Fruit fly (Drosophila melanogaster): Measurements from ENCODE around the gene Ir31a.

Ir31a gene

DNA sequence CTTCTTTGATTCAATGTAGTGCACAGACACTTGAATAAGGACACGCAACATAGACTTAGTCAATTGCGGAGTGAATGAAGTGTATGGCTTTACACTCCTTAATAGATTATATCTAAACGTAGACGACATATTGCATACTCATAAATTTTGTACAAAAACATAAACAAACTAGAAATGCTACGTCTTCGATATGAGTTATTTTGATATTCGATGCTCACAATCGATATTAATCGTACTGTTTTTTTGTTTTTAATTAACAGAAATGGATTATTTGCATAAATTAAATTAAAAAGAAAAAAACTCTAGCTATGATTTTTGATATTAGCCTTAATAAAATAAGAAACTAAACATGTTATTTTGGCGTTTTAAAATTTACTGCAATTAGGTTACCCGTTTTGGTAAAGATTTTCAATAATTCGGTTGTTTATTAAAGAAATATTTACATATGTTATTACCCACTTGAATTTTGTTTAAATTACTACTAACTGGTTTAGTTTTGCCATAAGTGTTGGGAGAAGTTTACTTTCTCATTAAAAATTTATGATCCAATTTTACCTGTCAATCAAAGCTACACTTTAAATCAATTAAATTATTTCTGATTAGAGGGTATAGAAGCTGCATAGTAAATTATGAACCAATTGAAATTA, at the start of gene Ir31a, which contains the start of the genes CG17768 and LSm-4:
TSS of gene Ir31a (plus strand) at position 558 of the 647 bp plus-strand sequence.
TSS of gene CG17768 (minus strand) at position 196 of the 647 bp plus-strand sequence.
TSS of gene LSm-4 (minus strand) at position 196 of the 647 bp plus-strand sequence.
- no peak for TF ChIP-seq CG17801 (GFP tag; optimal IDR thresholded peaks at IDR 0.05; ENCODE audit: partially characterized antibody)

DNA sequence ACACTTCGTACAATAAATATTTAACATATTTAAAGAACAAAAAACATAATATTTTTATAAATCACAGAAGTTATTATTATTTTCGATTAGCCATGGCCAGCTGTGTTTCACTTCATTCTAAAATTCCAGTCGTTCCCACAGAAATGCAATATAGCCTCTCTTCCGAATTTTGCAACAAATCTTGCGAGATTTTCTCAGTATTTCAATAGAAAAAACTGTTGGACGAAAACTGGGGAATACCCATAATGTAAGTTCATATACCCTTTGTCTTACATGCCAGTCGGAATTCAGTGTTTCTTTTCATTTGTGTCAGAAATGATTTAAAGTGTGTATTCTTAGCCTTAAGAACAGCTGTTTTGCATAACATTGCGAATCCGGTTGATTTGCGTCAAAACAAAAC, 48.9 kb upstream of the Ir31a start, which contains the start of the genes CtsL4 and ClpP:
TSS of gene CtsL4 (minus strand) at position 90 of the 400 bp plus-strand sequence.
TSS of gene ClpP (plus strand) at position 288 of the 400 bp plus-strand sequence.
- no peak for TF ChIP-seq CG17801 (GFP tag; optimal IDR thresholded peaks at IDR 0.05; ENCODE audit: partially characterized antibody)

DNA sequence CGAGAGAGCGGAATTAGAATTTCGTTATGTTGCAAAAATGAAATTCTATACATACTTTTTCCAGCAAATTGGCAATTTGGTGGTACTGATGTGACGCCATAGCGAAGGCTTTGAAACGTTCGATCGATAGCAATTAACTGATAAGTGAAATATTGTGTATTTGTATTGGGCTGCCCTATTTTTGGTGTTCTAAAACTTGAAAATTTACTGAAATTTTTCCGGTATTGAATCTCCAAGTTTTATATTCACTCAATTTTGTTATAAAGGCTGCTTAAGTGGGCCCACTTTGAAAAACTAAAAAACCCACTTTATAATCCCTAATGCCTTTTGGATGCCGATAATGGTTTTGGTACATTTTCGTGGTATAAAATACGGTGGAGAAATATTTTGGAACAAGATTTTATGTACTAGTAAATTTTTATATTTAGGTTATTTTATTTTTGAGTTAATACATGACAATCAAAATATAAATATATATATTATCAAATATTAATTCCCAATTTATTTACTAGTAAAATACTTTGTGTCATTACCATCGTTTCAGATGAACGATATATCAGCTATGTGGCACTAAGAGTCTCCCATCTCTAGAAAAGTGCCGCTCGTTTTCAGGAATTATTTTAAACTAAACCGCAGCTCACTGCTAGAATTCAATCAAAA, 42.8 kb upstream of the Ir31a start, which contains the start of the genes Cand1 and pim:
TSS of gene Cand1 (minus strand) at position 300 of the 660 bp plus-strand sequence.
TSS of gene pim (plus strand) at position 582 of the 660 bp plus-strand sequence.
- TF ChIP-seq CG17801 (GFP tag; optimal IDR thresholded peaks at IDR 0.05; ENCODE audit: partially characterized antibody), result no peak

DNA sequence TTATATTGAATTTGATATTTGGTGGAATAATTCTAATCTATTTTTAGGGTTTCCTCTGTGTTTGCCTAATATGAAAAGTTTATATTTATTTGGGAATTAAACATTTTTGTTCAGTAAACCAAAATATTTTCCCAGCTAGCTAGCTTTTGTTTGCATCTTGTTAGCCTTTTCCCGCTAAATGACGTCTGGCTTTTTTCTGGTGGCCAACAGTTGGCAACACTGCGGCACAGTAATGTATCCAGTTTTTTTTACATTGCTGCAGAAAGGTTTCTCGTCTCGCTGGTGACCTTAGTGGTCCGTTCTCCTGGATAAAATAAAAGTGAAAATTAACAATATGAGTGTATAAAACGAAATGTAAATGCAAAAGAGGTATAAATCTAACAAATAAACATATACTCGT, 41.1 kb upstream of the Ir31a start, which contains the start of gene lft:
TSS of gene lft (plus strand) at position 243 of the 400 bp plus-strand sequence.
- no peak for TF ChIP-seq CG17801 (GFP tag; optimal IDR thresholded peaks at IDR 0.05; ENCODE audit: partially characterized antibody)

dm6 chr2L:10366525-10366924, 38.8 kb upstream of the Ir31a start, which contains the start of gene CG5056:
TSS of gene CG5056 (plus strand) at chr2L:10366692.
- peak; percentile 67 for TF ChIP-seq CG17801 (GFP tag; optimal IDR thresholded peaks at IDR 0.05; ENCODE audit: partially characterized antibody)

dm6 chr2L:10372297-10372696, 33.1 kb upstream of the Ir31a start:
- no peak for TF ChIP-seq CG17801 (GFP tag; optimal IDR thresholded peaks at IDR 0.05; ENCODE audit: partially characterized antibody)

DNA sequence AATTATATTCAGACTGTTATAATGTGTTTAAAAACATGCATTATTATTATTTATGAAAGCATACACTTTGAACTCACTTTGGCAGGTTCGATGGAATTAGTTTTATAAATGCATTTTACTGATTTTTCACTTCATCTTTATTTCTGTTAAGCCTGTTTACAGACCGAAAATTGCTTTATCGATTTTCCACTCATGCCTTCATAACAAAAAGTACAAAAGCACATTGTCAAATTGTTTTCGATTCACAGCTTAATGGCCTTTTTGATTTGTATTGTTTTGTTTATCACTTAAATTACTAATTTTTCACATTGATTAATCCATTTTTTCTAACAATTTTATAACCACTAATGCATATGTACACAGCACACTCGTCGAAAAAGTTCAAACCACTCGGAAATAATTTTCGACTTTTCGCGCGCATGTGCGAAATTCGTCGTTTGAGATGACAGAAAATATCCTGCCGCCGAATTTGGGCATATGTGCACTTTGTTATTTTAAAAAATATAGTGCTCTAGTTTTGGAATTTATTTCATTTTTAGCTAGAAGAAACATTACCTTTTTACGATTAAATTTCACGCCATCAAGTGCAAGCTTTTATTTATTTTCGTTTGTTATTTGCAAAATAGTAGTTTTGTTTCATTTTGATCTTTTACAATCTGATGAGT, 31.6 kb upstream of the Ir31a start, which contains the start of gene rho-5:
TSS of gene rho-5 (minus strand) at position 296 of the 665 bp plus-strand sequence.
- no peak for TF ChIP-seq CG17801 (GFP tag; optimal IDR thresholded peaks at IDR 0.05; ENCODE audit: partially characterized antibody)

DNA sequence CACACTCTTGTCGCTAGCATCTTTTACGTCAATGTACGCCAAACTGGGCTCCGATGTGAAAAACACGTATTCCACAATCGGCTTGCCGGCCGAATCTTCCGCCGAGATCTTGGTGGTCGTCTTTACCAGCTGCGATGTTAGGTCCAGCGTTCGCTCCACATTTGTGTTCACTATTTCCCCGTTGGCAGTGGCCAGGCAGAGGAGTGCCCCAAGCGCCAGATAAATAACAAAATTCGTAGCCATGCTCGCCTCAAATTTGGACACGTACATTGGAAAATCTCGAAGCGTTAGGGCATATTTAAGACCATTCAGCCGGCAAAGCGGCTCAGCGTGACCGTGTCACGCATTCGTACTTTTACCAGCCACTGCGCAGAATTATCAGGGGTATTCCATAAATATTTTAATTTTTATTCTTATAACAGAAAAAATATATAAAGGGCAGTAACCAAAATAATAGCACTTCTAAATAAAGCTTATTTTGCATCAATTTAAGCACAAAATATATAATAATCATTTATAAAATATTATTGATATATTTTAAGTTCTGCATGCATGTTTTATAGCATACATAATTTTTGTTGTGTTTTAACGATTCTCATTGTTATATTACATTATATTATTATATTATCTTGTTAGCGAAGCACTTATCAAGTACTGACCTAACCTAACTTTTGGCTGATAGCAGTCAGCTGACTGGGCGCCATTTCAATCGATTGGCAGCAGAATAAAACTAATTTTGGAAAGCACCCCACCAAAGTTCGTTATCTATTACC, 29.7 kb upstream of the Ir31a start, which contains the start of the genes CG33303 and dpr19:
TSS of gene CG33303 (minus strand) at position 294 of the 773 bp plus-strand sequence.
TSS of gene dpr19 (plus strand) at position 705 of the 773 bp plus-strand sequence.
- TF ChIP-seq CG17801 (GFP tag; optimal IDR thresholded peaks at IDR 0.05; ENCODE audit: partially characterized antibody), result peak; percentile 59

- no peak for TF ChIP-seq CG17801 (GFP tag; optimal IDR thresholded peaks at IDR 0.05; ENCODE audit: partially characterized antibody)
These were observed 29.1 kb upstream of the Ir31a start for dm6 chr2L:10376276-10376675.

DNA sequence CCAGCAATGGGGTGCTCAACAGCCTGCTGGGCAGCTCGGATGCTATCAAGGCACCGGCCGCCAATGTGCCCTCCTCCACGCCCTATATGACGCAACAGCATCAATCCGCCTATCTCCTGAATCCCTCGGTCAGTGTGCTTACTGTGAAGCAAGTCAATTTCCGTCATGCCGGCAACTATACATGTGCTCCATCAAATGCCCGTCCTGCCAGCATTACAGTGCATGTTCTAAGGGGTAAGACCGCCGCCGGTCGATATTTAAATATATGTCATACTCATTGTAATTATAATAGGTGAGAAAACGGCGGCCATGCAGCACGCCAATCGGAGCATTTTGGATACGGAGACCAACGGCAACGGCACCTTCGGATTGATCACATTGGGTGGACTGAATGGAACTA, 26.7 kb upstream of the Ir31a start:
- TF ChIP-seq CG17801 (GFP tag; optimal IDR thresholded peaks at IDR 0.05; ENCODE audit: partially characterized antibody), result no peak

DNA sequence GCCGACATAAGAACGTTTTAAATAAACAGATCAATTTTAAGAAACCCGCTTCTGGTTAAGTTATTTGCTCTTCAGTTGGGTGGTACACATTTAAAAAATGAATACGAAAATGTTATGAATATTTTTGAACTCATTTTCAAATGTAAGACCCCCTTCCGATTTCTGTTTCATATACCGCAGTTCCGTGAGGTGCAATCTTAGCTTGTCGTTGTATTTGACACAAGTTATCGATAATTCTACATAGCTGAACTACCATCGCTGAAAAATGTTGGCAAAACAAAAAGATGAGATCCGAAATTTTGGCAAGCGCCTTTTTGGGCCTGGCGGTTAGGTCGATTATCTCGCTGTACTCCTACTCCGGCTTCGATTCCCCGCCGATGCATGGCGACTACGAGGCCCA, 25.5 kb upstream of the Ir31a start, which contains the start of gene gny:
TSS of gene gny (plus strand) at position 239 of the 400 bp plus-strand sequence.
- TF ChIP-seq CG17801 (GFP tag; optimal IDR thresholded peaks at IDR 0.05; ENCODE audit: partially characterized antibody), result no peak

DNA sequence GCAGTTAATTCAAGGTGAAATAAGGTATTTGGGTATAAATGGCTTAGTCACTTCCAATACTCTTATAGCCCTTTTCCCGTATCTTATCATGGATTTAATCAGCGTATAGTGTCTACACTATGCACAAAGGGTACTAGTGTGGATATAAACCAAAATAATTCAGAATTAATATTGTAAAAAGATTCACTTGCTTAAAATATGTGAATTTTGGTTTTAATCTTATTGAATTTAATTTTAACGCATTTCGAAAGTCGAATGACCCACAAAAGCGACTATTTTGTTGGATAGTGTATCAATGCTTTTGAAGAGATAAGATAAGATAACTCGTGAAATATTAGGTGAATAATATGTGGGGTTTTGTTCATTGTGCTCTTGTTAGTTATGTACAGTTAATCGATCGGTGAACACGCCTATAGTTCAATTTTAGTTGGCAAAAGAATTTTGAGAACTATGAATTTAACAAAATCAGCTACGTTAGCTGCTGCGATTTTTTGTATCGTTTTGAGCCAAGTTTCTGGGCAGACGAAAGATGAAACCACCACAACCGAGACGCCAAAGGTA, 23.4 kb upstream of the Ir31a start, which contains the start of gene CG5096:
TSS of gene CG5096 (plus strand) at position 374 of the 561 bp plus-strand sequence.
- TF ChIP-seq CG17801 (GFP tag; optimal IDR thresholded peaks at IDR 0.05; ENCODE audit: partially characterized antibody), result peak; percentile 33

DNA sequence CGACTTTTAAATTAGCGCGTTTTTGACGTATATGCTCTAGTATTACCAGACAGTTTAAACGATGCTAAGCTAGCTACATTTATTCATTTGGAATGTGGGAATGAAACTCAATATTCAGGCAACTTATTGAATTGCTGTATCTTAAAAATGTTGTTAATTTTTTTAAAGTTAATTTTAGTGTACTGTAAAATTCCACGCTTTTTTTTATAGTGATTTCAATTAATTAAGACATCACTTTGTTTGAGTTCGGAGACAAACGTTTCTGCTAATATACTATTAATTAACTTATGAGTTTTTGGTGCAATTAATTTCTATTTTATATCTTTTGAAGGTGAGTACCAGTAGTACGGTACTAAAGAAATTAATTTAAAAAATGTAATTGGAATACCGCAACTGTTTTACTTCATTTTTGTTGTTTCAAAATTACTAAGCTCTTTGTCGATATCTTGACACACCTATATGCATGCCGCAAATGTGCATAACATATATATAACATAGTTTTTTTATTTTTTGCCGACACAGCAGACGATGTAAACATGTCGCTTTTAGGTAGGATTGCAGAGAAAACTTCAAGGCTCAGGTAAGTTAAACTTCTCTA, 19.1 kb upstream of the Ir31a start, which contains the start of the genes Cdk1 and mRpS7:
TSS of gene Cdk1 (minus strand) at position 55 of the 598 bp plus-strand sequence.
TSS of gene mRpS7 (plus strand) at position 455 of the 598 bp plus-strand sequence.
- TF ChIP-seq CG17801 (GFP tag; optimal IDR thresholded peaks at IDR 0.05; ENCODE audit: partially characterized antibody), result peak; percentile 36

All from ovary, adult (tissue).